Worm (Caenorhabditis elegans) whole organism, midembryonic: ENCODE results near the gene C05B5.5.

Experiments used
- T22C8.4 ChIP-seq: fragments of 200-800 bp; sonication (Bioruptor generic); IDR thresholded peaks from 2 replicates; pipeline ENCODE4 v1.3.6; 2022; ENCODE audit warnings: missing genetic modification characterization, missing compliant biosample characterization
- flt-1 ChIP-seq: fragments of 200-800 bp; sonication (Bioruptor generic); IDR thresholded peaks from 2 replicates; pipeline ENCODE4 v1.3.6; 2022; ENCODE audit warnings: missing genetic modification characterization, missing compliant biosample characterization

ce11 chrIII:9963447-9963846 lies 37.7 kb upstream of the C05B5.5 start:
- TF ChIP-seq flt-1: no peak
- TF ChIP-seq T22C8.4 (GFP tag; lab: Robert Waterston, UW): no peak
